Fruit fly (Drosophila melanogaster): Measurements from ENCODE around the gene CG15169.

CG15169 gene

dm6 chr2L:18987078-18987895, 3.5 kb upstream of the CG15169 start, which contains the start of the genes Swip-1 and EMC5 (continued):
- TF ChIP-seq Hr51 (GFP tag; optimal IDR thresholded peaks at IDR 0.05) (peak in 1 of 2 experiments; percentile 64), CG2875 (GFP tag; optimal IDR thresholded peaks at IDR 0.05) (no peak), CG10147 (GFP tag; optimal IDR thresholded peaks at IDR 0.05) (peak; percentile 23), Sin3A (optimal IDR thresholded peaks at IDR 0.05) (no peak), CG10366 (GFP tag; IDR thresholded peaks at IDR 0.05) (no peak), CG16813 (GFP tag; IDR thresholded peaks at IDR 0.05; ENCODE audit: partially characterized antibody) (peak; percentile 68), CG14965 (GFP tag; optimal IDR thresholded peaks at IDR 0.05; ENCODE audit: borderline replicate concordance) (no peak), mirr (GFP tag; optimal IDR thresholded peaks at IDR 0.05) (no peak), chm (GFP tag; IDR thresholded peaks at IDR 0.05) (peak; percentile 87), CG2889 (GFP tag; IDR thresholded peaks at IDR 0.05) (no peak), zfh2 (GFP tag; optimal IDR thresholded peaks at IDR 0.05) (peak; percentile 13), usp (GFP tag; optimal IDR thresholded peaks at IDR 0.05) (no peak), CG9817 (tag; optimal IDR thresholded peaks at IDR 0.05) (peak; percentile 60), Lpt (GFP tag; optimal IDR thresholded peaks at IDR 0.05) (no peak), YL-1 (GFP tag; optimal IDR thresholded peaks at IDR 0.05) (no peak), Oaz (GFP tag; IDR thresholded peaks at IDR 0.05) (no peak), bcd (GFP tag; optimal IDR thresholded peaks at IDR 0.05) (peak; percentile 59), hbn (GFP tag; IDR thresholded peaks at IDR 0.05; ENCODE audit: partially characterized antibody) (peak; percentile 40; the same call in 1 of the 2 replicates), CG18262 (tag; optimal IDR thresholded peaks at IDR 0.05) (peak; percentile 78), schlank (tag; optimal IDR thresholded peaks at IDR 0.05) (no peak), al (GFP tag; IDR thresholded peaks at IDR 0.05) (peak; percentile 42; the same call in 1 of the 2 replicates), en (GFP tag; optimal IDR thresholded peaks at IDR 0.05) (no peak), Dll (GFP tag; IDR thresholded peaks at IDR 0.05; ENCODE audit: partially characterized antibody) (peak; percentile 78), CG2712 (tag; optimal IDR thresholded peaks at IDR 0.05) (peak; percentile 80), cwo (GFP tag; optimal IDR thresholded peaks at IDR 0.05) (no peak), gsb-n (tag; optimal IDR thresholded peaks at IDR 0.05) (peak; percentile 64), CG33557 (GFP tag; optimal IDR thresholded peaks at IDR 0.05) (peak; percentile 58), CG15269 (tag; optimal IDR thresholded peaks at IDR 0.05) (peak; percentile 66), CG10321 (GFP tag; IDR thresholded peaks at IDR 0.05) (no peak), croc (GFP tag; conservative IDR thresholded peaks at IDR 0.05) (0 out of 3 replicates have a peak, but pooled peaks have one; percentile 19), Side (GFP tag; optimal IDR thresholded peaks at IDR 0.05) (no peak), wek (GFP tag; optimal IDR thresholded peaks at IDR 0.05) (no peak), stc (GFP tag; IDR thresholded peaks at IDR 0.05) (no peak), CG7963 (GFP tag; IDR thresholded peaks at IDR 0.05; ENCODE audit: partially characterized antibody) (peak; percentile 24; the same call in 1 of the 3 replicates), CG9932 (GFP tag; IDR thresholded peaks at IDR 0.05) (peak; percentile 87), CG10462 (GFP tag; optimal IDR thresholded peaks at IDR 0.05) (no peak), CG14441 (GFP tag; IDR thresholded peaks at IDR 0.05) (peak; percentile 19; the same call in 1 of the 2 replicates), CG9215 (GFP tag; IDR thresholded peaks at IDR 0.05) (peak; percentile 56), Six4 (GFP tag; optimal IDR thresholded peaks at IDR 0.05) (peak; percentile 31), HmgD (GFP tag; optimal IDR thresholded peaks at IDR 0.05) (peak; percentile 30), ci (GFP tag; IDR thresholded peaks at IDR 0.05) (peak; percentile 73; the same call in 2 of the 3 replicates), ftz-f1 (GFP tag; optimal IDR thresholded peaks at IDR 0.05) (no peak), CG11560 (tag; IDR thresholded peaks at IDR 0.05) (no peak), peb (GFP tag; IDR thresholded peaks at IDR 0.05) (no peak), CkIIα-i1 (GFP tag; IDR thresholded peaks at IDR 0.05) (no peak), aop (GFP tag; IDR thresholded peaks at IDR 0.05) (no peak), CG15601 (tag; optimal IDR thresholded peaks at IDR 0.05) (peak; percentile 66), Xrp1 (GFP tag; IDR thresholded peaks at IDR 0.05) (peak; percentile 57), Doc2 (GFP tag; IDR thresholded peaks at IDR 0.05) (no peak), CG1647 (GFP tag; optimal IDR thresholded peaks at IDR 0.05) (no peak)

All from whole organism, embryonic.